Fruit fly (Drosophila melanogaster): ENCODE measurements around the gene Nup37.

DNA sequence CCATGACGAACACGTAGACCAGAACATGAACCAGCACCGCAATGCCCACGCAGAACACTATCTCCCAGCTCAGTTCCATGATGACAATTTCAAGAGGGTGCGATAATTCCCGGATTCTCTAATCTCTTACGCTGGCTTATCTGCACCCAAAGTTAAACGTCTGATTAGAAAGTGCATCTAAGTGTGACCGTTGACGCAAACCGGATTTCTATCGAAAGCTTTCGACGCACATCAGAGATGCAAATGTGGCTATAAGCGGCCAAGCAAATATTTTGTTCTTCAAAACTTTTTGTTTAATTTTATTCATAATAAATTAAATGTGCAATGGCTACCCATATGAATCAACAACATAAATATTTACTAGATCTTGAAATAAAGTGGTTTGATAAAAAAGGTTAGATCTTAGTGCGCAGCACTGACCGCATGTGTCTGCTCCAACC lies 14.9 kb downstream of the Nup37 start, which contains the start of the genes Kdsr and CG11858:
- peak; percentile 58 for TF ChIP-seq CG1620 (GFP tag; optimal IDR thresholded peaks at IDR 0.05)
- peak; percentile 40 for TF ChIP-seq Clk (GFP tag; optimal IDR thresholded peaks at IDR 0.05)
- TF ChIP-seq cnc (optimal IDR thresholded peaks at IDR 0.05) = no peak
- TF ChIP-seq Crg-1 (GFP tag; optimal IDR thresholded peaks at IDR 0.05) = peak; percentile 27
- peak; percentile 74 for TF ChIP-seq CG14711 (tag; optimal IDR thresholded peaks at IDR 0.05)
- no peak for TF ChIP-seq kay (GFP tag; ENCODE audit: borderline replicate concordance)
